Fruit fly (Drosophila melanogaster): ENCODE measurements around the gene Acbp4.

Acbp4 gene

dm6 chr3L:7132593-7132992 lies 4.5 kb upstream of the Acbp4 start (continued):
- TF ChIP-seq CoRest (tag; optimal IDR thresholded peaks at IDR 0.05) (no peak), CG12744 (GFP tag; optimal IDR thresholded peaks at IDR 0.05) (no peak), CG34376 (GFP tag; optimal IDR thresholded peaks at IDR 0.05) (peak; percentile 41), Pdp1 (GFP tag; optimal IDR thresholded peaks at IDR 0.05) (peak in 1 of 2 experiments; percentile 7), Trl (optimal IDR thresholded peaks at IDR 0.05) (no peak), Trl (GFP tag; optimal IDR thresholded peaks at IDR 0.05) (no peak), CG16813 (GFP tag; IDR thresholded peaks at IDR 0.05; ENCODE audit: partially characterized antibody) (no peak), Lim3 (GFP tag; IDR thresholded peaks at IDR 0.05) (no peak), CG31365 (tag; optimal IDR thresholded peaks at IDR 0.05) (no peak), chm (GFP tag; IDR thresholded peaks at IDR 0.05) (no peak), btn (GFP tag; optimal IDR thresholded peaks at IDR 0.05) (no peak), tin (GFP tag; optimal IDR thresholded peaks at IDR 0.05) (no peak), CG11560 (tag; IDR thresholded peaks at IDR 0.05) (no peak), Lhr (GFP tag; optimal IDR thresholded peaks at IDR 0.05) (no peak), NFAT (GFP tag; IDR thresholded peaks at IDR 0.05) (no peak), ATbp (GFP tag; optimal IDR thresholded peaks at IDR 0.05) (no peak), CG11085 (GFP tag; IDR thresholded peaks at IDR 0.05) (no peak), Abd-B (GFP tag; optimal IDR thresholded peaks at IDR 0.05) (no peak), CG10565 (GFP tag; optimal IDR thresholded peaks at IDR 0.05) (no peak), CG1603 (tag; optimal IDR thresholded peaks at IDR 0.05) (peak; percentile 4), Rfx (GFP tag; IDR thresholded peaks at IDR 0.05) (no peak), nmo (GFP tag; optimal IDR thresholded peaks at IDR 0.05) (no peak), mirr (GFP tag; optimal IDR thresholded peaks at IDR 0.05) (peak; percentile 83), CG6175 (GFP tag; IDR thresholded peaks at IDR 0.05) (no peak), cas (GFP tag; IDR thresholded peaks at IDR 0.05) (no peak), CG3407 (GFP tag; optimal IDR thresholded peaks at IDR 0.05) (no peak), sisA (GFP tag; IDR thresholded peaks at IDR 0.05) (no peak), pum (GFP tag; optimal IDR thresholded peaks at IDR 0.05) (no peak), zf30C (GFP tag; optimal IDR thresholded peaks at IDR 0.05) (peak; percentile 73), CG2129 (GFP tag; IDR thresholded peaks at IDR 0.05; ENCODE audit: partially characterized antibody) (no peak), CG13894 (tag; optimal IDR thresholded peaks at IDR 0.05) (no peak), CG8765 (GFP tag; IDR thresholded peaks at IDR 0.05) (no peak), GATAe (GFP tag; conservative IDR thresholded peaks at IDR 0.05) (peak; percentile 79), Bteb2 (GFP tag; optimal IDR thresholded peaks at IDR 0.05) (no peak), hth (optimal IDR thresholded peaks at IDR 0.05) (no peak), CG2678 (tag; optimal IDR thresholded peaks at IDR 0.05) (peak; percentile 4), CG18599 (GFP tag; optimal IDR thresholded peaks at IDR 0.05) (peak; percentile 17), dati (GFP tag; IDR thresholded peaks at IDR 0.05) (no peak), HLHmδ (GFP tag; optimal IDR thresholded peaks at IDR 0.05) (no peak), dmrt11E (tag; optimal IDR thresholded peaks at IDR 0.05) (no peak), CG4328 (GFP tag; optimal IDR thresholded peaks at IDR 0.05) (no peak), Side (GFP tag; optimal IDR thresholded peaks at IDR 0.05) (peak; percentile 19), CG6654 (GFP tag; optimal IDR thresholded peaks at IDR 0.05) (no peak), CG15601 (tag; optimal IDR thresholded peaks at IDR 0.05) (no peak), gsb-n (tag; optimal IDR thresholded peaks at IDR 0.05) (no peak), CG17912 (GFP tag; optimal IDR thresholded peaks at IDR 0.05) (no peak), tgo (GFP tag; IDR thresholded peaks at IDR 0.05) (no peak), sug (tag; optimal IDR thresholded peaks at IDR 0.05) (peak; percentile 57), Sry-β (GFP tag; optimal IDR thresholded peaks at IDR 0.05) (no peak), CG4707 (GFP tag; optimal IDR thresholded peaks at IDR 0.05) (no peak), Mrtf (GFP tag; IDR thresholded peaks at IDR 0.05) (no peak), gem (tag; optimal IDR thresholded peaks at IDR 0.05) (peak; percentile 54)

All from whole organism, embryonic.